Fruit fly (Drosophila melanogaster) whole organism, embryonic: ENCODE results near the gene CG13949.
A peak's percentile ranks its signal among the peaks of the same experiment; 100 is the strongest.

Experiments used
- Abd-B ChIP-seq: fragments of 200-800 bp; sonication (Bioruptor generic); optimal IDR thresholded peaks from 2 replicates; lab custom pipeline; 2018; ENCODE audit warnings: missing biosample characterization, mild to moderate bottlenecking, missing genetic modification characterization, moderate library complexity
- Atf6 ChIP-seq: fragments of 200-800 bp; sonication (Bioruptor generic); IDR thresholded peaks from 2 replicates; pipeline ENCODE4 v1.3.6; 2022; ENCODE audit warnings: missing biosample characterization, missing genetic modification characterization
- B-H1 ChIP-seq: fragments of 200-800 bp; sonication (Bioruptor generic); IDR thresholded peaks from 3 replicates; pipeline ENCODE4 v1.3.6; 2022; ENCODE audit warnings: missing biosample characterization, missing genetic modification characterization
- CG10209 ChIP-seq: fragments of 200-800 bp; sonication (Bioruptor generic); optimal IDR thresholded peaks from 3 replicates; lab custom pipeline; 2017; ENCODE audit warnings: missing biosample characterization, mild to moderate bottlenecking, missing genetic modification characterization, missing genetic modification reagents
- CG10274 ChIP-seq: fragments of 200-800 bp; sonication (Bioruptor generic); optimal IDR thresholded peaks from 3 replicates; lab custom pipeline; 2017; ENCODE audit warnings: missing biosample characterization, mild to moderate bottlenecking, missing genetic modification characterization
- CG11696 ChIP-seq: fragments of 200-800 bp; sonication (Bioruptor generic); IDR thresholded peaks from 2 replicates; pipeline ENCODE4 v1.3.6; 2022; ENCODE audit warnings: missing biosample characterization, missing genetic modification characterization
- CG12219 ChIP-seq: fragments of 200-800 bp; sonication (Bioruptor generic); optimal IDR thresholded peaks from 3 replicates; lab custom pipeline; 2018; ENCODE audit warnings: missing biosample characterization, mild to moderate bottlenecking, missing genetic modification characterization
- CG14014 ChIP-seq: fragments of 200-800 bp; sonication (Bioruptor generic); IDR thresholded peaks from 2 replicates; pipeline ENCODE4 v1.3.6; 2022; ENCODE audit warnings: missing biosample characterization, missing genetic modification characterization
- CG14050 ChIP-seq: fragments of 200-800 bp; sonication (Bioruptor generic); IDR thresholded peaks from 3 replicates; pipeline ENCODE4 v1.3.6; 2022; ENCODE audit warnings: missing biosample characterization, missing genetic modification characterization
- CG15601 ChIP-seq: fragments of 200-800 bp; sonication (Bioruptor generic); optimal IDR thresholded peaks from 3 replicates; lab custom pipeline; 2019; ENCODE audit warnings: missing biosample characterization, mild to moderate bottlenecking, missing genetic modification characterization, moderate library complexity
- CG1603 ChIP-seq: fragments of 200-800 bp; sonication (Bioruptor generic); optimal IDR thresholded peaks from 2 replicates; lab custom pipeline; 2019; ENCODE audit warnings: missing biosample characterization, mild to moderate bottlenecking, missing genetic modification characterization, moderate library complexity
- CG1647 ChIP-seq: fragments of 200-800 bp; sonication (Bioruptor generic); optimal IDR thresholded peaks from 3 replicates; lab custom pipeline; 2016; ENCODE audit warnings: missing biosample characterization, missing genetic modification characterization
- CG17829 ChIP-seq: fragments of 200-800 bp; optimal IDR thresholded peaks from 2 replicates; lab custom pipeline; 2019; ENCODE audit warnings: missing biosample characterization, mild to moderate bottlenecking, missing genetic modification characterization, moderate library complexity
- CG18476 ChIP-seq: fragments of 200-800 bp; sonication (Bioruptor generic); optimal IDR thresholded peaks from 2 replicates; lab custom pipeline; 2016; ENCODE audit warnings: missing biosample characterization, mild to moderate bottlenecking, missing genetic modification characterization
- CG18619 ChIP-seq: fragments of 200-800 bp; sonication (Bioruptor generic); optimal IDR thresholded peaks from 3 replicates; lab custom pipeline; 2017; ENCODE audit warnings: missing biosample characterization, mild to moderate bottlenecking, missing genetic modification characterization
- CG2712 ChIP-seq: fragments of 200-800 bp; optimal IDR thresholded peaks from 3 replicates; lab custom pipeline; 2019; ENCODE audit warnings: missing biosample characterization, mild to moderate bottlenecking, missing genetic modification characterization, moderate library complexity
- CG2889 ChIP-seq: fragments of 200-800 bp; sonication (Bioruptor generic); IDR thresholded peaks from 3 replicates; pipeline ENCODE4 v1.3.6; 2022; ENCODE audit warnings: missing biosample characterization, missing genetic modification characterization
- CG30431 ChIP-seq: fragments of 200-800 bp; sonication (Bioruptor generic); optimal IDR thresholded peaks from 2 replicates; lab custom pipeline; 2017; ENCODE audit warnings: missing biosample characterization, missing genetic modification characterization
- CG31224 ChIP-seq: fragments of 200-800 bp; sonication (Bioruptor generic); IDR thresholded peaks from 2 replicates; pipeline ENCODE4 v1.3.6; 2022; ENCODE audit warnings: missing biosample characterization, missing genetic modification characterization
- CG3726 ChIP-seq: fragments of 200-800 bp; sonication (Bioruptor generic); IDR thresholded peaks from 3 replicates; pipeline ENCODE4, ENCODE4 v1.3.6; 2022; ENCODE audit warnings: missing biosample characterization, missing genetic modification characterization
- CG6791 ChIP-seq: fragments of 200-800 bp; sonication (Bioruptor generic); IDR thresholded peaks from 3 replicates; pipeline ENCODE4 v1.3.6; 2022; ENCODE audit warnings: missing biosample characterization, missing genetic modification characterization; ENCODE audit not compliant: partially characterized antibody
- CG8765 ChIP-seq: fragments of 200-800 bp; sonication (Bioruptor generic); IDR thresholded peaks from 2 replicates; pipeline ENCODE4 v1.3.6; 2022; ENCODE audit warnings: missing biosample characterization, missing genetic modification characterization
- CG9727 ChIP-seq: fragments of 200-800 bp; sonication (Bioruptor generic); optimal IDR thresholded peaks from 3 replicates; lab custom pipeline; 2017; ENCODE audit warnings: missing biosample characterization, mild to moderate bottlenecking, missing genetic modification characterization
- D19A ChIP-seq: fragments of 200-800 bp; optimal IDR thresholded peaks from 3 replicates; lab custom pipeline; 2019; ENCODE audit warnings: missing biosample characterization, mild to moderate bottlenecking, missing genetic modification characterization, moderate library complexity
- D19B ChIP-seq: fragments of 200-800 bp; sonication (Bioruptor generic); optimal IDR thresholded peaks from 2 replicates; lab custom pipeline; 2017; ENCODE audit warnings: missing biosample characterization, mild to moderate bottlenecking, missing genetic modification characterization
- Dek ChIP-seq: fragments of 200-800 bp; sonication (Bioruptor generic); optimal IDR thresholded peaks from 3 replicates; lab custom pipeline; 2019; ENCODE audit warnings: missing biosample characterization, mild to moderate bottlenecking, missing genetic modification characterization, moderate library complexity
- E2f1 ChIP-seq: fragments of 200-800 bp; sonication (Bioruptor generic); IDR thresholded peaks from 2 replicates; pipeline ENCODE4 v1.3.6; 2022; ENCODE audit warnings: missing biosample characterization, missing genetic modification characterization
- Fer1 ChIP-seq: fragments of 200-800 bp; sonication (Bioruptor generic); optimal IDR thresholded peaks from 2 replicates; lab custom pipeline; 2017; ENCODE audit warnings: missing biosample characterization, mild to moderate bottlenecking, missing genetic modification characterization
- Gsc ChIP-seq: fragments of 200-800 bp; sonication (Bioruptor generic); IDR thresholded peaks from 2 replicates; pipeline ENCODE4 v1.3.6; 2022; ENCODE audit warnings: missing biosample characterization, missing genetic modification characterization
- HHEX ChIP-seq: fragments of 200-800 bp; sonication (Bioruptor generic); optimal IDR thresholded peaks from 3 replicates; lab custom pipeline; 2017; ENCODE audit warnings: missing biosample characterization, mild to moderate bottlenecking, missing genetic modification characterization, missing genetic modification reagents
- PHDP ChIP-seq: fragments of 200-800 bp; sonication (Bioruptor generic); optimal IDR thresholded peaks from 3 replicates; lab custom pipeline; 2018; ENCODE audit warnings: missing biosample characterization, mild to moderate bottlenecking, missing genetic modification characterization, moderate library complexity
- bowl ChIP-seq: fragments of 200-800 bp; sonication (Bioruptor generic); IDR thresholded peaks from 2 replicates; pipeline ENCODE4 v1.3.6; 2022; ENCODE audit warnings: missing biosample characterization, missing genetic modification characterization
- btn ChIP-seq: fragments of 200-800 bp; sonication (Bioruptor generic); optimal IDR thresholded peaks from 2 replicates; lab custom pipeline; 2016; ENCODE audit warnings: missing biosample characterization, missing genetic modification characterization
- cato ChIP-seq: fragments of 200-800 bp; sonication (Bioruptor generic); optimal IDR thresholded peaks from 2 replicates; lab custom pipeline; 2016; ENCODE audit warnings: missing biosample characterization, missing genetic modification characterization, borderline replicate concordance
- chm ChIP-seq: fragments of 200-800 bp; sonication (Bioruptor generic); IDR thresholded peaks from 2 replicates; pipeline ENCODE4 v1.3.6; 2022; ENCODE audit warnings: missing biosample characterization, missing genetic modification characterization
- crp ChIP-seq, 2 experiments: fragments of 200-800 bp; sonication (Bioruptor generic); optimal IDR thresholded peaks; 2 replicates in 1 of 2; 3 replicates in 1 of 2; lab custom pipeline; 2017; ENCODE audit warnings: missing biosample characterization in 2 of 2, missing genetic modification characterization in 2 of 2, mild to moderate bottlenecking in 1 of 2, moderate library complexity in 1 of 2
- da ChIP-seq: fragments of 200-800 bp; sonication (Bioruptor generic); optimal IDR thresholded peaks from 2 replicates; lab custom pipeline; 2016; ENCODE audit warnings: missing biosample characterization, missing genetic modification characterization
- emc ChIP-seq: fragments of 200-800 bp; sonication (Bioruptor generic); optimal IDR thresholded peaks from 2 replicates; lab custom pipeline; 2016; ENCODE audit warnings: missing biosample characterization, missing genetic modification characterization
- en ChIP-seq: fragments of 200-800 bp; sonication (Bioruptor generic); optimal IDR thresholded peaks from 2 replicates; lab custom pipeline; 2016; ENCODE audit warnings: missing biosample characterization, missing genetic modification characterization
- gce ChIP-seq: fragments of 200-800 bp; sonication (Bioruptor generic); IDR thresholded peaks from 3 replicates; pipeline ENCODE4 v1.3.6; 2022; ENCODE audit warnings: missing biosample characterization, missing genetic modification characterization
- grau ChIP-seq: fragments of 200-800 bp; optimal IDR thresholded peaks from 3 replicates; lab custom pipeline; 2019; ENCODE audit warnings: missing biosample characterization, mild to moderate bottlenecking, missing genetic modification characterization, moderate library complexity
- ham ChIP-seq: fragments of 200-800 bp; sonication (Bioruptor generic); IDR thresholded peaks from 2 replicates; pipeline ENCODE4 v1.3.6; 2022; ENCODE audit warnings: missing biosample characterization, missing genetic modification characterization
- lmd ChIP-seq: fragments of 200-800 bp; sonication (Bioruptor generic); IDR thresholded peaks from 2 replicates; pipeline ENCODE4 v1.3.6; 2022; ENCODE audit warnings: missing biosample characterization, missing genetic modification characterization
- mam ChIP-seq: fragments of 200-800 bp; sonication (Bioruptor generic); optimal IDR thresholded peaks from 3 replicates; lab custom pipeline; 2016; ENCODE audit warnings: missing biosample characterization, missing genetic modification characterization
- mld ChIP-seq: fragments of 200-800 bp; sonication (Bioruptor generic); IDR thresholded peaks from 3 replicates; pipeline ENCODE4 v1.3.6; 2022; ENCODE audit warnings: missing biosample characterization, missing genetic modification characterization; ENCODE audit not compliant: partially characterized antibody
- odd ChIP-seq: fragments of 200-800 bp; sonication (Bioruptor generic); optimal IDR thresholded peaks from 2 replicates; lab custom pipeline; 2017; ENCODE audit warnings: missing biosample characterization, mild to moderate bottlenecking, missing genetic modification characterization
- pho ChIP-seq: fragments of 200-800 bp; sonication (Bioruptor generic); optimal IDR thresholded peaks from 2 replicates; lab custom pipeline; 2016; ENCODE audit warnings: missing biosample characterization, missing genetic modification characterization
- sens ChIP-seq: fragments of 200-800 bp; sonication (Bioruptor generic); peaks from one replicate; lab custom pipeline; 2016; ENCODE audit warnings: missing biosample characterization, missing genetic modification characterization
- tna ChIP-seq: fragments of 200-800 bp; sonication (Bioruptor generic); IDR thresholded peaks from 2 replicates; pipeline ENCODE4 v1.3.6; 2022; ENCODE audit warnings: missing biosample characterization, missing genetic modification characterization; ENCODE audit not compliant: partially characterized antibody

CG13949 gene

DNA sequence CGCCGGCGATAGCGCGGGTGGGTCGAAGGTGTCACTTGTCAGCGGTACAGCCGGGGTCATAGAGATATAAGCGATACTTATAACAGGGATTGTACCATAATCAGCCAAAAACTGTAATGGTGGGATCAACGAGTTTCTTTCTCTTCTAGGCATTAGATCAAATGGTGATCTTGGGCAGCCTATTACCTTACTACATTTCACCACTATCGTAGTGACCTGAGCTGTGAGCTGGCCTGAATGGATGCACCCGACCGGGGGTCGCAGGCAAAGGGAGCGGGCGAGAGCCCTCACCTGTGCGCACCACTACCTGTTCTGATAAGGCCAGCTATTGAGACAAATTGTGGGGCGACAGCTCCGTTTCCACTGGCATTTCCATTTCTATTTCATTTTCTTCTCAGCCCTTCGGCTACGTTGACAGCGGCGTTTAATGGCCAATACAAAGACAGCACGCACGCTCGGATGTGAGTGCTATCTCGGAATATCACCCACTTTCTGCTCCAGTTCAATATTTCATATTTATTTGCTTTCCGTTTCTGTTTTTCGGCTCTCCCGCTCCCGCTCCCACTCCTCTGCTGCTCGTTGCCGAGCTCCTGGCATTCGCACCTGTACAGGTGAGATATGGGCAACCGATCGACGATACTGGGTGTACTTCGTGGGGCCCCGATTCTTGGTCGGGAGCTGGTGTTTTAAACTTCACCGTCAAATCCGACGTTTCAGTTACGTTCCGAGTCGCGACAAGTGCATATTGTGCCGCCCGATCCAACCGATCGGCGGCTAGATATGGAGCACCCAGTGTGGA, 1.8 kb downstream of the CG13949 start (continued):
- peak; percentile 68 for TF ChIP-seq Abd-B (GFP tag; lab: Kevin White, UChicago)
- peak; percentile 83; the same call in 2 of the 3 replicates for TF ChIP-seq CG3726 (GFP tag; lab: Robert Waterston, UW)
- peak; percentile 66 for TF ChIP-seq Dek (tag; lab: Kevin White, UChicago)
- peak in 1 of 2 experiments; percentile 23 for TF ChIP-seq crp (GFP tag; optimal IDR thresholded peaks at IDR 0.05; lab: Kevin White, UChicago)
- no peak for TF ChIP-seq tna (GFP tag; lab: Robert Waterston, UW)
- peak; percentile 87 for TF ChIP-seq CG2712 (tag; lab: Kevin White, UChicago)
- TF ChIP-seq CG8765 (GFP tag; lab: Robert Waterston, UW): peak; percentile 59; the same call in 1 of the 2 replicates
- TF ChIP-seq CG11696 (GFP tag; lab: Robert Waterston, UW): peak; percentile 97
- peak; percentile 81 for TF ChIP-seq CG30431 (GFP tag; lab: Kevin White, UChicago)
- TF ChIP-seq da (GFP tag; lab: Kevin White, UChicago): no peak
- TF ChIP-seq grau (tag; lab: Kevin White, UChicago): peak; percentile 73
- peak; percentile 82 for TF ChIP-seq CG12219 (GFP tag; lab: Kevin White, UChicago)
- TF ChIP-seq CG15601 (tag; lab: Kevin White, UChicago): peak; percentile 79
- peak; percentile 68 for TF ChIP-seq CG18476
- peak; percentile 93 for TF ChIP-seq CG1603 (tag; lab: Kevin White, UChicago)
- TF ChIP-seq CG10209 (GFP tag; lab: Kevin White, UChicago): peak; percentile 80
- TF ChIP-seq D19A (tag; lab: Kevin White, UChicago): peak; percentile 68
- peak; percentile 6 for TF ChIP-seq Fer1 (GFP tag; lab: Kevin White, UChicago)
- TF ChIP-seq cato (GFP tag; lab: Kevin White, UChicago): peak; percentile 46
- 0 out of 2 replicates have a peak, but pooled peaks have one; percentile 45 for TF ChIP-seq bowl (GFP tag; lab: Robert Waterston, UW)
- TF ChIP-seq CG31224 (GFP tag; lab: Robert Waterston, UW): peak; percentile 67
- TF ChIP-seq CG2889 (GFP tag; lab: Robert Waterston, UW): no peak
- no peak for TF ChIP-seq mld
- peak; percentile 68 for TF ChIP-seq CG18619 (GFP tag; lab: Kevin White, UChicago)
- TF ChIP-seq B-H1 (GFP tag; lab: Robert Waterston, UW): peak; percentile 73
- peak; percentile 45 for TF ChIP-seq CG1647
- peak; percentile 65 for TF ChIP-seq CG14050 (GFP tag; lab: Robert Waterston, UW)
- peak; percentile 53 for TF ChIP-seq PHDP (tag; lab: Kevin White, UChicago)
- no peak for TF ChIP-seq D19B (GFP tag; lab: Kevin White, UChicago)
- peak; percentile 66 for TF ChIP-seq CG9727 (GFP tag; lab: Kevin White, UChicago)
- TF ChIP-seq odd: peak; percentile 61
- peak; percentile 82 for TF ChIP-seq HHEX (GFP tag; lab: Kevin White, UChicago)
- no peak for TF ChIP-seq CG6791
- peak; percentile 82 for TF ChIP-seq E2f1 (GFP tag; lab: Robert Waterston, UW)
- TF ChIP-seq en (GFP tag; lab: Kevin White, UChicago): no peak
- peak; percentile 53 for TF ChIP-seq btn (GFP tag; lab: Kevin White, UChicago)
- TF ChIP-seq pho (GFP tag; lab: Kevin White, UChicago): no peak
- peak; percentile 76 for TF ChIP-seq CG14014
- 0 out of 2 replicates have a peak, but pooled peaks have one; percentile 26 for TF ChIP-seq ham (GFP tag; lab: Robert Waterston, UW)
- peak; percentile 59 for TF ChIP-seq mam (GFP tag; lab: Kevin White, UChicago)
- TF ChIP-seq Gsc (GFP tag; lab: Robert Waterston, UW): peak; percentile 71
- peak; percentile 35; the same call in 1 of the 2 replicates for TF ChIP-seq Atf6
- peak; percentile 85 for TF ChIP-seq chm (GFP tag; lab: Robert Waterston, UW)
- TF ChIP-seq emc (GFP tag; lab: Kevin White, UChicago): peak; percentile 29
- peak; percentile 89 for TF ChIP-seq sens
- TF ChIP-seq gce: peak; percentile 79; the same call in 1 of the 3 replicates
- TF ChIP-seq CG17829 (tag; lab: Kevin White, UChicago): peak; percentile 77
- TF ChIP-seq CG10274 (GFP tag; lab: Kevin White, UChicago): peak; percentile 29
- peak; percentile 87 for TF ChIP-seq lmd (GFP tag; lab: Robert Waterston, UW)
